Worm (Caenorhabditis elegans) whole organism, L4/young adult: ENCODE data around the gene Y82E9BR.19.

Experiments
- W03F9.2 ChIP-seq: fragments of 150-350 bp; optimal IDR thresholded peaks from 2 replicates; lab custom pipeline; 2014; ENCODE audit warnings: missing biosample characterization, missing genetic modification characterization
- dao-5 ChIP-seq: sonication (generic microtip); optimal IDR thresholded peaks from 2 replicates; lab custom pipeline; 2016; ENCODE audit warnings: missing genotype, missing genetic modification characterization, moderate library complexity, missing compliant biosample characterization

DNA sequence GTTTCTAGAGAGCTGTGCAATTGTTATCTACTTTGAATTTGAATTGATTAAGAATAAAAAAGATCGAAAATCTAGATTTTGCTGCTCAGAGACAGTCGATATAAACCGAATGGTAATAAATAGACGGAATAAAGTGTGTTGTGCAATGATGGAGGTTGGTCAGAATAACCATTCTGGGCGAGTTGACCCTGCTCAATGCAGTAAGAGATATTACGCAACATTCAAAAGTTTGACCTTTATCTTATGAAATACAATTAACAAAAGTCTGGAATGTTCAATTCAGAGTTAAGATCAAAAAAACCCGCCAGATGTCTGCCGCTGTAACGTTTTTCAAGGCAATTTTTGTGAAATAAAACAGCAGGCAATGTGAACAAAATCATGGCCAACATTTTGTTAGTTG lies 38.3 kb downstream of the Y82E9BR.19 start:
- no peak for TF ChIP-seq dao-5 (tag; lab: Kevin White, UChicago)
- TF ChIP-seq W03F9.2 (tag; lab: Kevin White, UChicago) = no peak
